Worm (Caenorhabditis elegans) whole organism, mixed stage, embryonic: ENCODE data around the gene gcy-12.

ENCODE experiments used
- M03D4.4 ChIP-seq: sonication (generic microtip); optimal IDR thresholded peaks from 2 replicates; lab custom pipeline; 2017; ENCODE audit warnings: mild to moderate bottlenecking, missing genetic modification characterization, missing compliant biosample characterization
- bed-3 ChIP-seq: fragments of 200-800 bp; sonication (Bioruptor generic); optimal IDR thresholded peaks from 3 replicates; lab custom pipeline; 2018; ENCODE audit warnings: mild to moderate bottlenecking, missing genetic modification characterization, moderate library complexity, missing compliant biosample characterization
- blmp-1 ChIP-seq: fragments of 150-350 bp; optimal IDR thresholded peaks from 2 replicates; lab custom pipeline; 2014; ENCODE audit warnings: missing biosample characterization, missing genetic modification characterization
- ceh-43 ChIP-seq: fragments of 200-800 bp; sonication (Bioruptor generic); optimal IDR thresholded peaks from 2 replicates; lab custom pipeline; 2018; ENCODE audit warnings: mild to moderate bottlenecking, missing genetic modification characterization, moderate library complexity, missing compliant biosample characterization
- ceh-83 ChIP-seq: fragments of 200-800 bp; sonication (Bioruptor generic); optimal IDR thresholded peaks from 2 replicates; lab custom pipeline; 2018; ENCODE audit warnings: mild to moderate bottlenecking, missing genetic modification characterization, missing compliant biosample characterization
- ces-1 ChIP-seq: fragments of 150-350 bp; optimal IDR thresholded peaks from 2 replicates; lab custom pipeline; 2014; ENCODE audit warnings: missing biosample characterization, missing genetic modification reagents, missing genetic modification characterization
- cnd-1 ChIP-seq: fragments of 200-800 bp; sonication (Bioruptor generic); optimal IDR thresholded peaks from 2 replicates; lab custom pipeline; 2018; ENCODE audit warnings: mild to moderate bottlenecking, missing genetic modification characterization, missing compliant biosample characterization
- drap-1 ChIP-seq: fragments of 200-800 bp; sonication (Bioruptor generic); optimal IDR thresholded peaks from 3 replicates; lab custom pipeline; 2018; ENCODE audit warnings: mild to moderate bottlenecking, missing genetic modification characterization, missing compliant biosample characterization
- elt-1 ChIP-seq: sonication (generic microtip); optimal IDR thresholded peaks from 2 replicates; lab custom pipeline; 2017; ENCODE audit warnings: missing genetic modification characterization, mild to moderate bottlenecking, missing compliant biosample characterization, antibody characterized with exemption, moderate library complexity, borderline replicate concordance; ENCODE audit not compliant: insufficient read depth
- elt-3 ChIP-seq: fragments of 150-350 bp; optimal IDR thresholded peaks from 2 replicates; lab custom pipeline; 2014; ENCODE audit warnings: missing biosample characterization, missing genetic modification characterization
- flh-1 ChIP-seq: fragments of 200-800 bp; sonication (Bioruptor generic); optimal IDR thresholded peaks from 2 replicates; lab custom pipeline; 2018; ENCODE audit warnings: mild to moderate bottlenecking, missing genetic modification characterization, moderate library complexity, missing compliant biosample characterization
- ham-2 ChIP-seq: fragments of 200-800 bp; sonication (Bioruptor generic); optimal IDR thresholded peaks from 2 replicates; lab custom pipeline; 2018; ENCODE audit warnings: mild to moderate bottlenecking, missing genetic modification characterization, missing compliant biosample characterization
- hlh-1 ChIP-seq: fragments of 150-350 bp; optimal IDR thresholded peaks from 2 replicates; lab custom pipeline; 2014; ENCODE audit warnings: missing biosample characterization, missing genetic modification reagents, missing genetic modification characterization
- lin-13 ChIP-seq: fragments of 150-350 bp; optimal IDR thresholded peaks from 2 replicates; lab custom pipeline; 2014; ENCODE audit warnings: missing biosample characterization, missing genetic modification characterization
- lin-32 ChIP-seq: fragments of 200-800 bp; sonication (Bioruptor generic); optimal IDR thresholded peaks from 2 replicates; lab custom pipeline; 2018; ENCODE audit warnings: mild to moderate bottlenecking, missing genetic modification characterization, missing compliant biosample characterization
- lsy-2 ChIP-seq: fragments of 150-350 bp; optimal IDR thresholded peaks from 2 replicates; lab custom pipeline; 2014; ENCODE audit warnings: missing biosample characterization, missing genetic modification characterization
- mab-5 ChIP-seq: fragments of 150-350 bp; optimal IDR thresholded peaks from 2 replicates; lab custom pipeline; 2014; ENCODE audit warnings: missing biosample characterization, missing genetic modification characterization
- mep-1 ChIP-seq: fragments of 150-350 bp; optimal IDR thresholded peaks from 2 replicates; lab custom pipeline; 2017; ENCODE audit warnings: missing biosample characterization, missing genetic modification reagents, missing genetic modification characterization, inconsistent platforms
- mls-2 ChIP-seq: sonication (generic microtip); optimal IDR thresholded peaks from 2 replicates; lab custom pipeline; 2016; ENCODE audit warnings: mild to moderate bottlenecking, missing genetic modification characterization, moderate library complexity, missing compliant biosample characterization
- nhr-12 ChIP-seq: fragments of 150-350 bp; optimal IDR thresholded peaks from 2 replicates; lab custom pipeline; 2014; ENCODE audit warnings: missing biosample characterization, missing genetic modification characterization
- nhr-2 ChIP-seq: fragments of 150-350 bp; optimal IDR thresholded peaks from 2 replicates; lab custom pipeline; 2014; ENCODE audit warnings: missing biosample characterization, missing genetic modification characterization
- nhr-237 ChIP-seq: fragments of 150-350 bp; optimal IDR thresholded peaks from 2 replicates; lab custom pipeline; 2014; ENCODE audit warnings: missing biosample characterization, missing genetic modification characterization
- nhr-28 ChIP-seq: fragments of 150-350 bp; optimal IDR thresholded peaks from 2 replicates; lab custom pipeline; 2014; ENCODE audit warnings: missing biosample characterization, missing genetic modification characterization
- nhr-76 ChIP-seq: sonication (generic microtip); optimal IDR thresholded peaks from 2 replicates; lab custom pipeline; 2017; ENCODE audit warnings: missing biosample characterization, missing genetic modification characterization
- pha-4 ChIP-seq: fragments of 150-350 bp; optimal IDR thresholded peaks from 2 replicates; lab custom pipeline; 2018; ENCODE audit warnings: missing biosample characterization, missing genetic modification reagents, missing genetic modification characterization
- sem-2 ChIP-seq: fragments of 200-800 bp; sonication (Bioruptor generic); optimal IDR thresholded peaks from 2 replicates; lab custom pipeline; 2018; ENCODE audit warnings: mild to moderate bottlenecking, missing genetic modification characterization, missing compliant biosample characterization
- snpc-4 ChIP-seq: fragments of 150-350 bp; optimal IDR thresholded peaks from 2 replicates; lab custom pipeline; 2014; ENCODE audit warnings: missing biosample characterization, missing genetic modification characterization
- sptf-1 ChIP-seq: sonication (generic microtip); optimal IDR thresholded peaks from 2 replicates; lab custom pipeline; 2017; ENCODE audit warnings: mild to moderate bottlenecking, missing genetic modification characterization, moderate library complexity, missing compliant biosample characterization
- tbx-8 ChIP-seq: fragments of 200-800 bp; sonication (Bioruptor generic); optimal IDR thresholded peaks from 2 replicates; lab custom pipeline; 2018; ENCODE audit warnings: mild to moderate bottlenecking, missing genetic modification characterization, moderate library complexity, missing compliant biosample characterization
- unc-120 ChIP-seq: sonication (generic microtip); optimal IDR thresholded peaks from 2 replicates; lab custom pipeline; 2017; ENCODE audit warnings: missing genetic modification characterization, missing compliant biosample characterization; ENCODE audit not compliant: poor library complexity, severe bottlenecking
- unc-39 ChIP-seq: fragments of 150-350 bp; optimal IDR thresholded peaks from 2 replicates; lab custom pipeline; 2014; ENCODE audit warnings: missing biosample characterization, missing genetic modification characterization
- unc-62 ChIP-seq: fragments of 150-350 bp; optimal IDR thresholded peaks from 2 replicates; lab custom pipeline; 2014; ENCODE audit warnings: missing biosample characterization, missing genetic modification reagents, missing genetic modification characterization
- zip-8 ChIP-seq: fragments of 150-350 bp; optimal IDR thresholded peaks from 2 replicates; lab custom pipeline; 2014; ENCODE audit warnings: missing biosample characterization, missing genetic modification characterization
- ztf-11 ChIP-seq: fragments of 150-350 bp; optimal IDR thresholded peaks from 2 replicates; lab custom pipeline; 2014; ENCODE audit warnings: missing biosample characterization, missing genetic modification characterization

The gcy-12 gene

ce11 chrII:5353642-5354041 is 41.8 kb downstream of the gcy-12 start:
- TF ChIP-seq nhr-2 (tag; lab: Kevin White, UChicago) (no peak), zip-8 (no peak), flh-1 (GFP tag; lab: Kevin White, UChicago) (no peak), elt-3 (tag; lab: Kevin White, UChicago) (no peak), snpc-4 (tag; lab: Kevin White, UChicago) (no peak), lsy-2 (no peak), sem-2 (GFP tag; lab: Kevin White, UChicago) (no peak), unc-62 (GFP tag; lab: Kevin White, UChicago) (no peak), nhr-12 (tag; lab: Kevin White, UChicago) (no peak), sptf-1 (tag; lab: Kevin White, UChicago) (no peak), tbx-8 (GFP tag; lab: Kevin White, UChicago) (no peak), nhr-76 (tag; lab: Kevin White, UChicago) (no peak), unc-39 (tag; lab: Kevin White, UChicago) (no peak), ham-2 (GFP tag; lab: Kevin White, UChicago) (no peak), ztf-11 (tag; lab: Kevin White, UChicago) (no peak), lin-32 (no peak), mab-5 (tag; lab: Kevin White, UChicago) (no peak), M03D4.4 (tag; lab: Kevin White, UChicago) (no peak), pha-4 (tag; lab: Kevin White, UChicago) (no peak)

- TF ChIP-seq mep-1 (tag; lab: Kevin White, UChicago) (no peak), ceh-43 (GFP tag; lab: Kevin White, UChicago) (no peak), lin-13 (no peak), mls-2 (no peak), cnd-1 (tag; lab: Kevin White, UChicago) (no peak), bed-3 (GFP tag; lab: Kevin White, UChicago) (no peak), ces-1 (GFP tag; lab: Kevin White, UChicago) (no peak), tbx-8 (GFP tag; lab: Kevin White, UChicago) (no peak), elt-1 (no peak), ztf-11 (tag; lab: Kevin White, UChicago) (no peak), ham-2 (GFP tag; lab: Kevin White, UChicago) (no peak), sem-2 (GFP tag; lab: Kevin White, UChicago) (no peak), snpc-4 (tag; lab: Kevin White, UChicago) (no peak), M03D4.4 (tag; lab: Kevin White, UChicago) (no peak), nhr-76 (tag; lab: Kevin White, UChicago) (no peak), zip-8 (no peak), drap-1 (GFP tag; lab: Kevin White, UChicago) (no peak), unc-62 (GFP tag; lab: Kevin White, UChicago) (no peak), lin-32 (no peak)
- TF ChIP-seq, all 35 proteins: peak for 0
These were observed 43.5 kb downstream of the gcy-12 start, which contains the start of gene srg-69 for ce11 chrII:5355384-5355783. srg-69 (plus strand) TSS chrII:5355684.

ce11 chrII:5358137-5358745 is 46.4 kb downstream of the gcy-12 start, which contains the start of the genes F09E5.11 and bmy-1:
F09E5.11 (minus strand) TSS chrII:5358187.
bmy-1 (plus strand) TSS chrII:5358695.
- TF ChIP-seq cnd-1 (tag; lab: Kevin White, UChicago): peak; percentile 60
- TF ChIP-seq mls-2: peak; percentile 56
- peak; percentile 46 for TF ChIP-seq lin-13
- TF ChIP-seq pha-4 (tag; lab: Kevin White, UChicago): peak; percentile 5
- peak; percentile 31 for TF ChIP-seq nhr-237 (tag; lab: Kevin White, UChicago)
- no peak for TF ChIP-seq nhr-28 (tag; lab: Kevin White, UChicago)
- TF ChIP-seq drap-1 (GFP tag; lab: Kevin White, UChicago): peak; percentile 57
- TF ChIP-seq mep-1 (tag; lab: Kevin White, UChicago): peak; percentile 67
- TF ChIP-seq unc-120 (tag; lab: Kevin White, UChicago): peak; percentile 2
- TF ChIP-seq snpc-4 (tag; lab: Kevin White, UChicago): no peak
- peak; percentile 43 for TF ChIP-seq ceh-83
- no peak for TF ChIP-seq unc-62 (GFP tag; lab: Kevin White, UChicago)
- peak; percentile 52 for TF ChIP-seq lsy-2
- TF ChIP-seq sptf-1 (tag; lab: Kevin White, UChicago): peak; percentile 79
- peak; percentile 1 for TF ChIP-seq ham-2 (GFP tag; lab: Kevin White, UChicago)
- peak; percentile 2 for TF ChIP-seq ztf-11 (tag; lab: Kevin White, UChicago)
- TF ChIP-seq M03D4.4 (tag; lab: Kevin White, UChicago): peak; percentile 3
- TF ChIP-seq hlh-1: peak; percentile 4
- TF ChIP-seq flh-1 (GFP tag; lab: Kevin White, UChicago): no peak
- TF ChIP-seq ceh-43 (GFP tag; lab: Kevin White, UChicago): peak; percentile 4
- TF ChIP-seq ces-1 (GFP tag; lab: Kevin White, UChicago): peak; percentile 48
- TF ChIP-seq blmp-1 (tag; lab: Kevin White, UChicago): no peak
- no peak for TF ChIP-seq tbx-8 (GFP tag; lab: Kevin White, UChicago)
